Worm (Caenorhabditis elegans) whole organism, midembryonic: ENCODE measurements around the gene catp-6.

Source experiments
- cog-1 ChIP-seq: sonication (generic microtip); optimal IDR thresholded peaks from 2 replicates; lab custom pipeline; 2016; ENCODE audit warnings: missing genetic modification characterization, missing compliant biosample characterization
- ztf-23 ChIP-seq: fragments of 200-800 bp; sonication (Bioruptor generic); IDR thresholded peaks from 2 replicates; pipeline ENCODE4 v1.3.6; 2022; ENCODE audit warnings: missing genetic modification reagents, missing genetic modification characterization, missing compliant biosample characterization

- TF ChIP-seq ztf-23 (GFP tag; lab: Robert Waterston, UW) (no peak), cog-1 (tag; lab: Kevin White, UChicago) (no peak)
Observed at ce11 chrIV:9842071-9842470, 17.7 kb upstream of the catp-6 start, which contains the start of gene K07F5.17.
